Worm (Caenorhabditis elegans) whole organism, L1 larva: ENCODE results near the gene swm-1.

ENCODE experiments used
- ama-1 ChIP-seq: fragments of 150-350 bp; optimal IDR thresholded peaks from 2 replicates; lab custom pipeline; 2014
- ceh-82 ChIP-seq, 3 experiments: fragments of 150-350 bp in 1 of 3; sonication (generic microtip) in 2 of 3; optimal IDR thresholded peaks; 2 replicates each; lab custom pipeline; 2014 to 2017; ENCODE audit warnings: missing biosample characterization in 3 of 3, missing genetic modification characterization in 3 of 3
- dsc-1 ChIP-seq: sonication (generic microtip); optimal IDR thresholded peaks from 2 replicates; lab custom pipeline; 2016; ENCODE audit warnings: mild to moderate bottlenecking, missing genetic modification characterization, missing compliant biosample characterization
- efl-1 ChIP-seq, 4 experiments: fragments of 150-350 bp; optimal IDR thresholded peaks in 3 of 4; peaks in 1 of 4; 1 replicate in 1 of 4; 2 replicates in 3 of 4; lab custom pipeline; 2014; ENCODE audit warnings: missing biosample characterization in 2 of 4, missing genetic modification characterization in 2 of 4, missing genetic modification reagents in 2 of 4
- elt-2 ChIP-seq: sonication (generic microtip); optimal IDR thresholded peaks from 2 replicates; lab custom pipeline; 2016; ENCODE audit warnings: missing genetic modification characterization, mild to moderate bottlenecking, inconsistent platforms, missing compliant biosample characterization, missing genetic modification reagents
- fkh-10 ChIP-seq: sonication (generic microtip); optimal IDR thresholded peaks from 2 replicates; lab custom pipeline; 2017; ENCODE audit warnings: missing biosample characterization, missing genetic modification reagents, missing genetic modification characterization
- fkh-4 ChIP-seq: sonication (generic microtip); optimal IDR thresholded peaks from 2 replicates; lab custom pipeline; 2016; ENCODE audit warnings: missing compliant biosample characterization, missing genetic modification characterization, borderline replicate concordance
- fkh-8 ChIP-seq: sonication (generic microtip); optimal IDR thresholded peaks from 2 replicates; lab custom pipeline; 2016; ENCODE audit warnings: mild to moderate bottlenecking, missing genetic modification characterization, missing compliant biosample characterization
- grh-1 ChIP-seq: fragments of 200-800 bp; sonication (Bioruptor generic); IDR thresholded peaks from 2 replicates; pipeline ENCODE4 v1.3.6; 2022; ENCODE audit warnings: missing genetic modification reagents, missing genetic modification characterization, missing compliant biosample characterization
- hlh-4 ChIP-seq: sonication (generic microtip); optimal IDR thresholded peaks from 2 replicates; lab custom pipeline; 2016; ENCODE audit warnings: mild to moderate bottlenecking, missing genetic modification characterization, missing compliant biosample characterization
- lin-15B ChIP-seq: fragments of 150-350 bp; sonication (generic microtip); optimal IDR thresholded peaks from 3 replicates; lab custom pipeline; 2014; ENCODE audit warnings: missing biosample characterization, missing genetic modification characterization
- lir-3 ChIP-seq: sonication (generic microtip); optimal IDR thresholded peaks from 2 replicates; lab custom pipeline; 2016; ENCODE audit warnings: mild to moderate bottlenecking, missing genetic modification characterization, moderate library complexity, missing compliant biosample characterization; ENCODE audit not compliant: poor library complexity
- mab-9 ChIP-seq: fragments of 200-800 bp; sonication (Bioruptor generic); IDR thresholded peaks from 2 replicates; pipeline ENCODE4 v1.3.6; 2022; ENCODE audit warnings: missing genetic modification reagents, missing genetic modification characterization, missing compliant biosample characterization
- mdl-1 ChIP-seq, 2 experiments: fragments of 150-350 bp; optimal IDR thresholded peaks; 2 replicates each; lab custom pipeline; 2014 to 2017; ENCODE audit warnings: missing biosample characterization in 2 of 2, missing genetic modification characterization in 2 of 2, inconsistent platforms in 1 of 2
- mef-2 ChIP-seq: fragments of 150-350 bp; optimal IDR thresholded peaks from 2 replicates; lab custom pipeline; 2014; ENCODE audit warnings: missing biosample characterization, missing genetic modification characterization
- nhr-237 ChIP-seq: fragments of 150-350 bp; optimal IDR thresholded peaks from 2 replicates; lab custom pipeline; 2014; ENCODE audit warnings: missing biosample characterization, missing genetic modification characterization
- nhr-47 ChIP-seq: sonication (generic microtip); optimal IDR thresholded peaks from 2 replicates; lab custom pipeline; 2016; ENCODE audit warnings: mild to moderate bottlenecking, missing genetic modification characterization, moderate library complexity, missing compliant biosample characterization
- nhr-71 ChIP-seq: sonication (generic microtip); optimal IDR thresholded peaks from 2 replicates; lab custom pipeline; 2016; ENCODE audit warnings: mild to moderate bottlenecking, missing genetic modification characterization, moderate library complexity, missing compliant biosample characterization
- nhr-76 ChIP-seq: sonication (generic microtip); optimal IDR thresholded peaks from 2 replicates; lab custom pipeline; 2017; ENCODE audit warnings: missing biosample characterization, missing genetic modification characterization
- nhr-85 ChIP-seq: sonication (generic microtip); peaks from one replicate; lab custom pipeline; 2016; ENCODE audit warnings: missing genetic modification characterization, inconsistent platforms, missing compliant biosample characterization
- pag-3 ChIP-seq: sonication (generic microtip); optimal IDR thresholded peaks from 2 replicates; lab custom pipeline; 2017; ENCODE audit warnings: missing genetic modification characterization, mild to moderate bottlenecking, missing compliant biosample characterization, antibody characterized with exemption, borderline replicate concordance; ENCODE audit not compliant: insufficient read depth
- pax-3 ChIP-seq: fragments of 200-800 bp; sonication (Bioruptor generic); optimal IDR thresholded peaks from 2 replicates; lab custom pipeline; 2018; ENCODE audit warnings: mild to moderate bottlenecking, missing genetic modification characterization, moderate library complexity, missing compliant biosample characterization
- pqm-1 ChIP-seq: sonication (generic microtip); optimal IDR thresholded peaks from 3 replicates; lab custom pipeline; 2017; ENCODE audit warnings: missing biosample characterization, missing genetic modification characterization
- sptf-1 ChIP-seq: fragments of 150-350 bp; optimal IDR thresholded peaks from 2 replicates; lab custom pipeline; 2014; ENCODE audit warnings: missing biosample characterization, missing genetic modification characterization
- sup-37 ChIP-seq: fragments of 200-800 bp; sonication (Bioruptor generic); optimal IDR thresholded peaks from 2 replicates; lab custom pipeline; 2018; ENCODE audit warnings: mild to moderate bottlenecking, missing genetic modification characterization, missing compliant biosample characterization
- swsn-7 ChIP-seq: sonication (generic microtip); optimal IDR thresholded peaks from 2 replicates; lab custom pipeline; 2016; ENCODE audit warnings: missing genetic modification characterization, missing compliant biosample characterization
- tbx-2 ChIP-seq: sonication (generic microtip); optimal IDR thresholded peaks from 2 replicates; lab custom pipeline; 2016; ENCODE audit warnings: missing genetic modification characterization, missing compliant biosample characterization
- unc-62 ChIP-seq: fragments of 150-350 bp; optimal IDR thresholded peaks from 2 replicates; lab custom pipeline; 2014; ENCODE audit warnings: missing biosample characterization, missing genetic modification reagents, missing genetic modification characterization
- vab-15 ChIP-seq: sonication (generic microtip); optimal IDR thresholded peaks from 2 replicates; lab custom pipeline; 2017; ENCODE audit warnings: missing genotype, mild to moderate bottlenecking, missing genetic modification characterization, missing compliant biosample characterization
- ztf-11 ChIP-seq, 2 experiments: sonication (generic microtip); optimal IDR thresholded peaks; 2 replicates each; lab custom pipeline; 2016 to 2017; ENCODE audit warnings: missing genetic modification characterization in 2 of 2, missing biosample characterization in 1 of 2, missing compliant biosample characterization in 1 of 2

The swm-1 gene

ce11 chrV:9055644-9056043, 973 bp upstream of the swm-1 start:
- TF ChIP-seq nhr-76: no peak
- TF ChIP-seq nhr-71 (tag; lab: Kevin White, UChicago): peak; percentile 53
- TF ChIP-seq pax-3: peak; percentile 8
- peak; percentile 44 for TF ChIP-seq nhr-47 (tag; lab: Kevin White, UChicago)
- peak; percentile 48 for TF ChIP-seq dsc-1 (tag; lab: Kevin White, UChicago)
- TF ChIP-seq efl-1 (optimal IDR thresholded peaks at IDR 0.05; lab: Kevin White, UChicago): no peak
- peak in 1 of 2 experiments; percentile 88 for TF ChIP-seq efl-1 (GFP tag; optimal IDR thresholded peaks at IDR 0.05 in 1 of 2; lab: Kevin White, UChicago)
- TF ChIP-seq fkh-4 (tag; lab: Kevin White, UChicago): no peak
- peak; percentile 83 for TF ChIP-seq fkh-8 (tag; lab: Kevin White, UChicago)

ce11 chrV:9053969-9054368, 702 bp downstream of the swm-1 start, which contains the start of gene C25E10.8:
TSS of gene C25E10.8 (minus strand) at chrV:9054069.
- TF ChIP-seq ama-1 (no peak), mab-9 (GFP tag; lab: Robert Waterston, UW) (no peak)
- TF ChIP-seq, all 84 proteins: peak for 0

- TF ChIP-seq hlh-4 (tag; lab: Kevin White, UChicago) (peak; percentile 70), fkh-4 (tag; lab: Kevin White, UChicago) (no peak)
Measured at ce11 chrV:9053235-9053634, 1.4 kb downstream of the swm-1 start.

- TF ChIP-seq mdl-1 (tag; optimal IDR thresholded peaks at IDR 0.05; lab: Kevin White, UChicago) (no peak), efl-1 (optimal IDR thresholded peaks at IDR 0.05; lab: Kevin White, UChicago) (no peak), efl-1 (GFP tag; optimal IDR thresholded peaks at IDR 0.05 in 1 of 2; lab: Kevin White, UChicago) (peak in 1 of 2 experiments; percentile 40), unc-62 (GFP tag; lab: Kevin White, UChicago) (no peak), nhr-47 (tag; lab: Kevin White, UChicago) (no peak), ceh-82 (tag; optimal IDR thresholded peaks at IDR 0.05; lab: Kevin White, UChicago) (no peak)
Measured at ce11 chrV:9051100-9051499, 3.6 kb downstream of the swm-1 start, which contains the start of gene C25E10.7. TSS of gene C25E10.7 (minus strand) at chrV:9051200.

ce11 chrV:9049271-9049670, 5.4 kb downstream of the swm-1 start:
- TF ChIP-seq nhr-76: no peak
- TF ChIP-seq grh-1 (GFP tag; lab: Robert Waterston, UW): no peak
- TF ChIP-seq nhr-47 (tag; lab: Kevin White, UChicago): peak; percentile 31
- TF ChIP-seq lin-15B: no peak
- TF ChIP-seq pqm-1 (tag; lab: Kevin White, UChicago): no peak
- TF ChIP-seq sptf-1: no peak
- TF ChIP-seq tbx-2: no peak
- no peak for TF ChIP-seq fkh-10
- no peak for TF ChIP-seq nhr-85
- no peak for TF ChIP-seq lir-3 (tag; lab: Kevin White, UChicago)
- TF ChIP-seq ztf-11 (tag; optimal IDR thresholded peaks at IDR 0.05; lab: Kevin White, UChicago): no peak
- TF ChIP-seq elt-2: no peak
- no peak for TF ChIP-seq mdl-1 (tag; optimal IDR thresholded peaks at IDR 0.05; lab: Kevin White, UChicago)
- TF ChIP-seq sup-37 (GFP tag; lab: Kevin White, UChicago): no peak
- no peak for TF ChIP-seq swsn-7 (tag; lab: Kevin White, UChicago)
- peak; percentile 97 for TF ChIP-seq hlh-4 (tag; lab: Kevin White, UChicago)
- no peak for TF ChIP-seq vab-15 (tag; lab: Kevin White, UChicago)
- no peak for TF ChIP-seq unc-62 (GFP tag; lab: Kevin White, UChicago)
- no peak for TF ChIP-seq nhr-237 (tag; lab: Kevin White, UChicago)
- TF ChIP-seq fkh-8 (tag; lab: Kevin White, UChicago): no peak
- TF ChIP-seq nhr-71 (tag; lab: Kevin White, UChicago): peak; percentile 32
- no peak for TF ChIP-seq pag-3 (tag; lab: Kevin White, UChicago)
- TF ChIP-seq mef-2 (tag; lab: Kevin White, UChicago): no peak
